Fruit fly (Drosophila melanogaster): ENCODE data around the gene Rbp6.

DNA sequence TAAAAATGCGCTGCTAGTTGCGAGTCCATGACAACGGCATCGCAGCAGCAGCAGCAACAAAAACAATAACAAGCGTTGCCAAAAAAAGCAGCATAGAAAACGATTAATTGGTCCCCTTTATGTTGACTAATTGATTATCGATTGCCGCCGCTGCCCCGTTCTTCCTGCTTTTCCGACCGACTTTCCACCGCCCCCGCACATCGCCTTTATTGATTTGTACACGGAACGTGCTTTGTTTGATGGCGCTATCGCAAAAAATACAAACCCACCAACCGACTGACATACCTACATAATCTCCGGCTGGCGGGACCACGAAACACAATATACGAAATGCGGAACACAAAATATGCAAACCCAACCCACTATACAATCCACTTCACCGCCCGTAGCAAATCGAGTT, 186.5 kb downstream of the Rbp6 start:
- TF ChIP-seq CG14711 (tag; optimal IDR thresholded peaks at IDR 0.05): no peak
- no peak for TF ChIP-seq Clk (GFP tag; optimal IDR thresholded peaks at IDR 0.05)
- TF ChIP-seq pad (GFP tag; optimal IDR thresholded peaks at IDR 0.05): no peak
- no peak for TF ChIP-seq Mnt (GFP tag; optimal IDR thresholded peaks at IDR 0.05)
- TF ChIP-seq bab1 (GFP tag; optimal IDR thresholded peaks at IDR 0.05): no peak
- TF ChIP-seq CG7101 (tag; optimal IDR thresholded peaks at IDR 0.05): no peak
- no peak for TF ChIP-seq kay (GFP tag; ENCODE audit: borderline replicate concordance)
- no peak for TF ChIP-seq cnc (optimal IDR thresholded peaks at IDR 0.05)
- TF ChIP-seq CG11617 (GFP tag; optimal IDR thresholded peaks at IDR 0.05): no peak
- TF ChIP-seq Crg-1 (GFP tag; optimal IDR thresholded peaks at IDR 0.05): no peak
- TF ChIP-seq CG5204 (GFP tag; optimal IDR thresholded peaks at IDR 0.05): no peak
- no peak for TF ChIP-seq Hr96 (GFP tag; optimal IDR thresholded peaks at IDR 0.05)
